Worm (Caenorhabditis elegans) whole organism, L3 larva: ENCODE data around the gene H03G16.1.

Experiments used
- ama-1 ChIP-seq: fragments of 150-350 bp; optimal IDR thresholded peaks from 2 replicates; lab custom pipeline; 2018
- daf-12 ChIP-seq: fragments of 150-350 bp; optimal IDR thresholded peaks from 2 replicates; lab custom pipeline; 2014; ENCODE audit warnings: missing biosample characterization, missing genetic modification reagents, missing genetic modification characterization
- egl-5 ChIP-seq: fragments of 150-350 bp; optimal IDR thresholded peaks from 2 replicates; lab custom pipeline; 2017; ENCODE audit warnings: missing biosample characterization, missing genetic modification reagents, missing genetic modification characterization, inconsistent platforms
- eor-1 ChIP-seq, 2 experiments: fragments of 150-350 bp; optimal IDR thresholded peaks; 2 replicates each; lab custom pipeline; 2014 to 2018; ENCODE audit warnings: missing biosample characterization in 2 of 2, missing genetic modification characterization in 2 of 2
- jun-1 ChIP-seq: fragments of 150-350 bp; optimal IDR thresholded peaks from 2 replicates; lab custom pipeline; 2014; ENCODE audit warnings: missing biosample characterization, missing genetic modification reagents, missing genetic modification characterization
- lin-39 ChIP-seq: fragments of 150-350 bp; optimal IDR thresholded peaks from 2 replicates; lab custom pipeline; 2018; ENCODE audit warnings: missing biosample characterization, missing genetic modification reagents, missing genetic modification characterization
- nhr-11 ChIP-seq: fragments of 150-350 bp; optimal IDR thresholded peaks from 2 replicates; lab custom pipeline; 2014; ENCODE audit warnings: missing biosample characterization, missing genetic modification characterization
- nhr-12 ChIP-seq: fragments of 150-350 bp; optimal IDR thresholded peaks from 2 replicates; lab custom pipeline; 2014; ENCODE audit warnings: missing biosample characterization, missing genetic modification characterization
- nhr-25 ChIP-seq: sonication (generic microtip); optimal IDR thresholded peaks from 2 replicates; lab custom pipeline; 2017; ENCODE audit warnings: missing biosample characterization, missing genetic modification characterization
- nhr-28 ChIP-seq: fragments of 150-350 bp; optimal IDR thresholded peaks from 2 replicates; lab custom pipeline; 2014; ENCODE audit warnings: missing biosample characterization, missing genetic modification characterization
- nhr-67 ChIP-seq: fragments of 150-350 bp; optimal IDR thresholded peaks from 2 replicates; lab custom pipeline; 2014; ENCODE audit warnings: missing biosample characterization, missing genetic modification characterization
- pqm-1 ChIP-seq: fragments of 150-350 bp; optimal IDR thresholded peaks from 2 replicates; lab custom pipeline; 2017; ENCODE audit warnings: missing biosample characterization, missing genetic modification characterization, inconsistent platforms
- unc-62 ChIP-seq: fragments of 150-350 bp; sonication (generic microtip); optimal IDR thresholded peaks from 4 replicates; lab custom pipeline; 2014; ENCODE audit warnings: missing biosample characterization, missing genetic modification reagents, missing genetic modification characterization

ce11 chrX:15092775-15093386 lies 39.2 kb downstream of the H03G16.1 start:
- no peak for TF ChIP-seq lin-39 (tag; lab: Kevin White, UChicago)
- TF ChIP-seq nhr-11: no peak
- no peak for TF ChIP-seq nhr-25 (tag; lab: Kevin White, UChicago)
- TF ChIP-seq ama-1: no peak
- TF ChIP-seq nhr-12 (tag; lab: Kevin White, UChicago): no peak
- no peak for TF ChIP-seq jun-1 (tag; lab: Kevin White, UChicago)
- TF ChIP-seq daf-12 (tag; lab: Kevin White, UChicago): no peak
- TF ChIP-seq egl-5 (tag; lab: Kevin White, UChicago): no peak
- TF ChIP-seq unc-62 (GFP tag; lab: Kevin White, UChicago): no peak
- TF ChIP-seq nhr-28: no peak
- no peak for TF ChIP-seq pqm-1 (tag; lab: Kevin White, UChicago)
- no peak for TF ChIP-seq eor-1 (tag; optimal IDR thresholded peaks at IDR 0.05; lab: Kevin White, UChicago)
- no peak for TF ChIP-seq nhr-67
